Fruit fly (Drosophila melanogaster): Measurements from ENCODE around the gene Naa60.
A peak's percentile ranks its signal among the peaks of the same experiment; 100 is the strongest.

Naa60 gene

DNA sequence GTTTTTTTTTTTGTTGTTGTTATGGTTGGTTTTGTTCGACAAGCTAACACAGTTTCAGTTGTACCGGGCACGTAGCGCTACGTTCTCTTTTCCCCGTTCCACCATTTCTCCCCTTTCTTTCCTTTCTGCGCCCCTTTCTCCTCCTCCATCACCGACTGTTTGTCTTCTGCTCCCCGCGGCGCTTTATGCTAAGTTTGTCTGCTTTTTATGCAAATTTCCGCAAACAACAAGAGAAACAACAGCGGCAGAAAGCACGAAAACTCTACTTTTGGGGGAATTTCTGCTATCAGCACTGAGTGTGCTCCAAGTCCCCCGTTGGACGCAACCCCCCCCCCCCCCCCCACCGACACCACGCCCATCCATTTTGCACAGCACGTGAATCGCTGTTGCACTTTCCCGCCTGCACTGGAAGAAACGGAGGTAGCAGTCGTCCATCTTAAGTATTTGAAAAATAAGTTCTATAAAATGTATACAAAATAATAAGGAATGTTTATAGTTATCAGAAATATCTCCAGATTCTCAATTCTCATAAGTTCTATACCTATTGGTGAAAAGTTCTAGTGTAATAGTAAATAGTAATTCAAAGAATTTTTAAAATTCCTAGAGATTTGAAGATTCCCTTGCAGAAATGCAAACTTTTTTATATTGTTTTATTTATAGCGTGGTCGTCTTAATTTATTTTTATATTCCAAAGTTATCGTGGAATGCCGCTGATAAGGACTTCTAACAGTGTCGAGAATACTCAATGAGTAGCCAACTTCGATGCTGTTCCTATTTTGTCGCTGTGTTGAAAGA, 38.4 kb downstream of the Naa60 start (continued):
- TF ChIP-seq CG3407 (GFP tag; optimal IDR thresholded peaks at IDR 0.05) (no peak), CG17829 (tag; optimal IDR thresholded peaks at IDR 0.05) (no peak), gsb-n (tag; optimal IDR thresholded peaks at IDR 0.05) (no peak), CG7839 (tag; optimal IDR thresholded peaks at IDR 0.05) (peak; percentile 12), CG9797 (GFP tag; optimal IDR thresholded peaks at IDR 0.05) (no peak), kay (GFP tag; optimal IDR thresholded peaks at IDR 0.05) (no peak), Lim3 (GFP tag; IDR thresholded peaks at IDR 0.05) (no peak), HmgD (GFP tag; optimal IDR thresholded peaks at IDR 0.05) (no peak), row (GFP tag; IDR thresholded peaks at IDR 0.05) (0 out of 3 replicates have a peak, but pooled peaks have one; percentile 21), H15 (GFP tag; IDR thresholded peaks at IDR 0.05) (0 out of 3 replicates have a peak, but pooled peaks have one; percentile 24), CG43689 (GFP tag; IDR thresholded peaks at IDR 0.05) (no peak), Hr51 (GFP tag; optimal IDR thresholded peaks at IDR 0.05) (peak in 1 of 2 experiments; percentile 27), Deaf1 (tag; optimal IDR thresholded peaks at IDR 0.05) (no peak), run (tag; optimal IDR thresholded peaks at IDR 0.05) (no peak)

DNA sequence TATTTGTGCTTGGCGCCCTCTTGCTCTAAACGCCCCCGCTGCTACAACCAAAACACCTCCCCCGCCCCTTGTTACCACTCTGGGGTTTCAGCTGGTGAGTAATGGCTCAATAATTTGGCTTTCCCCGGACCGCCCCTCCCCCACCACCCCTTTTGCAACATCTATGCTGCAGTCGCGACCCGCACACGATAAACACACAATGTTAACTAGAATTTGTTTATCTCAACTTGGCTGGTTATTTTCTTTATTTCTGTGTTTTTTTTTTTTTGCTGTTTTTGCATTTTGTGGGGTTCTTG, 39.0 kb downstream of the Naa60 start:
- TF ChIP-seq CG17359 (tag; optimal IDR thresholded peaks at IDR 0.05), result no peak
- peak; percentile 76 for TF ChIP-seq sr (GFP tag; IDR thresholded peaks at IDR 0.05)
- no peak for TF ChIP-seq CG2712 (tag; optimal IDR thresholded peaks at IDR 0.05)
- TF ChIP-seq HLH54F (GFP tag; optimal IDR thresholded peaks at IDR 0.05), result no peak
- peak; percentile 77 for TF ChIP-seq crol (GFP tag; IDR thresholded peaks at IDR 0.05)
- TF ChIP-seq sd (tag; optimal IDR thresholded peaks at IDR 0.05), result peak; percentile 68

DNA sequence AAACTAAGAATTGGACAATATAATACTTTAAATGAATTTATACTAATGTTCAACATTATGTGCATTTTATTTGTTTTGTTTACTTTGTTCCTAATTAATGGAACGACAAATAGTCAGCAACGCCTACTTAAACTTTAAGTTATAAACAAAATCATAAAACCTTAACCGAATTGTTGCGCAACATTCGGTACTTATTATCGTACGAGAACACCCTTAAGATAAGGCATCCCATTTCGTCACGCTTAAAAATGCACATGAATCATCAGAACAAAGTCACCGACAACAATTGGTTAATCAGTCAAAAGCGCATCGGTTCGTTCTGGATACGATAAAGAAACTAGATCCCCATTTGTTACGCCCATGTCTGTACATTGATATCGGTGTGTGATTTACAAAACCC, 39.7 kb downstream of the Naa60 start:
- no peak for TF ChIP-seq vnd (GFP tag; IDR thresholded peaks at IDR 0.05; ENCODE audit: partially characterized antibody)
- TF ChIP-seq Pdp1 (GFP tag; optimal IDR thresholded peaks at IDR 0.05), result peak in 1 of 2 experiments; percentile 66

DNA sequence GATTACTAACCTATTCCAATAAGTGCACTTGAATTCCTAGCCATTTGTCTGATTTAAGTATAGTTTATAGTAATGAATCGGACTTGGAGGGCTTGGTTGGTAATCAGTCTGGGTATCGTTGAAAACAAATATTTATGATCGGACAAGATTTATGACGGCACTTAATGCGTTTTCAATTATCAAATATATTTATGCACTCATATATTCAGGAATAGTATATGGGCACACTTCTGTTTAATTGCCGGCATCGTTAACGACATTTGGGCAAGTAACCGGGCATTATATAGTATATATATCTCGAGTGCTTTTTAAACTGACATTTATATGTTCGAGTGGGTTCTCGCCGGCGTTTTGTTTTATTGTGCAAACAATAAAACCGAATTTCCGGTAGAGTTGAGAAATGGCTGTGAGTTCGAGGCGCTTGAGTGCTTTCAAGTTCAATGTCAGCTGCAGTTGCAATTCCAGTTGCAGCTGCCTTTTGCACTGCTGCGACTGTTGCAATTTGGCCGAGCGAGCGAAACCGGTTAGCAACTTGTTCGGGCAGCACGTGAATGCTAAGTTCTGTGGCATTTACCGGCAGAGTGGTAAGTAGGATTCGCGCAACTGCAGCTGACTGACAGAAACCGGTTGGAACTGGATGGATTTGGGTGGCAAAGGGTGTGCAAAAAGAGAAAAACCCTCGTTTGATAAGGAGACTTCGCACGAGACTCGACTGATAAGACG, 41.1 kb downstream of the Naa60 start:
- TF ChIP-seq sug (tag; optimal IDR thresholded peaks at IDR 0.05) (peak; percentile 38), PHDP (tag; optimal IDR thresholded peaks at IDR 0.05) (peak; percentile 33), CG9932 (GFP tag; IDR thresholded peaks at IDR 0.05) (no peak), Med (GFP tag) (peak; percentile 40), sd (tag; optimal IDR thresholded peaks at IDR 0.05) (peak; percentile 25), exex (tag; optimal IDR thresholded peaks at IDR 0.05) (peak; percentile 94), repo (GFP tag; optimal IDR thresholded peaks at IDR 0.05) (no peak), CG2678 (tag; optimal IDR thresholded peaks at IDR 0.05) (peak; percentile 22), GATAe (GFP tag; conservative IDR thresholded peaks at IDR 0.05) (no peak), HmgZ (tag; optimal IDR thresholded peaks at IDR 0.05) (no peak), CG12071 (GFP tag; optimal IDR thresholded peaks at IDR 0.05) (peak; percentile 15), B-H2 (GFP tag; optimal IDR thresholded peaks at IDR 0.05) (peak; percentile 5), CG6854 (GFP tag; optimal IDR thresholded peaks at IDR 0.05) (peak; percentile 27), unpg (GFP tag; optimal IDR thresholded peaks at IDR 0.05) (peak; percentile 0), Elba2 (GFP tag; optimal IDR thresholded peaks at IDR 0.05) (no peak), CG6765 (GFP tag; optimal IDR thresholded peaks at IDR 0.05) (peak; percentile 0), CG17568 (GFP tag; optimal IDR thresholded peaks at IDR 0.05) (peak; percentile 17), ken (GFP tag; IDR thresholded peaks at IDR 0.05) (no peak)
